Fruit fly (Drosophila melanogaster): ENCODE data around the gene RNaseX25.
A peak's percentile ranks its signal among the peaks of the same experiment; 100 is the strongest.

RNaseX25 gene

dm6 chr3L:7960707-7961695 lies 9.4 kb upstream of the RNaseX25 start (continued):
- TF ChIP-seq pho (GFP tag; optimal IDR thresholded peaks at IDR 0.05), result no peak
- TF ChIP-seq ems (GFP tag; optimal IDR thresholded peaks at IDR 0.05), result no peak
- no peak for TF ChIP-seq CG30020 (tag; optimal IDR thresholded peaks at IDR 0.05)
- no peak for TF ChIP-seq CG9437 (GFP tag; optimal IDR thresholded peaks at IDR 0.05)
- no peak for TF ChIP-seq abd-A (tag; optimal IDR thresholded peaks at IDR 0.05)
- TF ChIP-seq BEAF-32 (GFP tag; optimal IDR thresholded peaks at IDR 0.05), result no peak
- no peak for TF ChIP-seq CG7786 (GFP tag; optimal IDR thresholded peaks at IDR 0.05)
- no peak for TF ChIP-seq tx (GFP tag; optimal IDR thresholded peaks at IDR 0.05)
- TF ChIP-seq sens (GFP tag), result peak; percentile 73
- TF ChIP-seq Bteb2 (GFP tag; optimal IDR thresholded peaks at IDR 0.05), result no peak
- TF ChIP-seq Sry-δ (GFP tag; optimal IDR thresholded peaks at IDR 0.05), result no peak
- TF ChIP-seq jigr1 (GFP tag; IDR thresholded peaks at IDR 0.05), result no peak
- no peak for TF ChIP-seq E2f2 (GFP tag; IDR thresholded peaks at IDR 0.05)
- TF ChIP-seq Neu2 (GFP tag; optimal IDR thresholded peaks at IDR 0.05; ENCODE audit: borderline replicate concordance), result no peak
- TF ChIP-seq zfh1 (GFP tag; IDR thresholded peaks at IDR 0.05), result peak; percentile 52; the same call in 2 of the 3 replicates
- TF ChIP-seq CG6654 (GFP tag; optimal IDR thresholded peaks at IDR 0.05), result no peak
- TF ChIP-seq lab (GFP tag; optimal IDR thresholded peaks at IDR 0.05), result peak; percentile 13
- TF ChIP-seq Atf3 (GFP tag; optimal IDR thresholded peaks at IDR 0.05), result no peak
- TF ChIP-seq schlank (tag; optimal IDR thresholded peaks at IDR 0.05), result no peak
- TF ChIP-seq CG4617 (GFP tag; optimal IDR thresholded peaks at IDR 0.05; ENCODE audit: borderline replicate concordance), result no peak
- TF ChIP-seq Opbp (GFP tag; IDR thresholded peaks at IDR 0.05; ENCODE audit: partially characterized antibody), result no peak
- no peak for TF ChIP-seq CG3726 (GFP tag; IDR thresholded peaks at IDR 0.05)
- peak; percentile 11 for TF ChIP-seq wek (GFP tag; optimal IDR thresholded peaks at IDR 0.05)
- no peak for TF ChIP-seq CG1602 (GFP tag; optimal IDR thresholded peaks at IDR 0.05)
- TF ChIP-seq Doc3 (GFP tag; IDR thresholded peaks at IDR 0.05; ENCODE audit: partially characterized antibody), result no peak
- no peak for TF ChIP-seq slou (GFP tag; optimal IDR thresholded peaks at IDR 0.05)
- no peak for TF ChIP-seq CG5245 (GFP tag; optimal IDR thresholded peaks at IDR 0.05)
- TF ChIP-seq CG2202 (tag; optimal IDR thresholded peaks at IDR 0.05), result peak; percentile 63
- no peak for TF ChIP-seq CG11085 (GFP tag; IDR thresholded peaks at IDR 0.05)
- TF ChIP-seq CG14441 (GFP tag; IDR thresholded peaks at IDR 0.05), result no peak
- TF ChIP-seq CG17186 (GFP tag; optimal IDR thresholded peaks at IDR 0.05), result no peak
- no peak for TF ChIP-seq phol (tag; optimal IDR thresholded peaks at IDR 0.05)
- no peak for TF ChIP-seq CG11696 (GFP tag; IDR thresholded peaks at IDR 0.05)
- TF ChIP-seq Gug (GFP tag; IDR thresholded peaks at IDR 0.05), result no peak
- no peak for TF ChIP-seq CG8281 (tag; optimal IDR thresholded peaks at IDR 0.05)
- TF ChIP-seq CG33557 (GFP tag; optimal IDR thresholded peaks at IDR 0.05), result peak; percentile 52
- TF ChIP-seq hbn (GFP tag; IDR thresholded peaks at IDR 0.05; ENCODE audit: partially characterized antibody), result no peak
- no peak for TF ChIP-seq CG9215 (GFP tag; IDR thresholded peaks at IDR 0.05)
- no peak for TF ChIP-seq GATAe (GFP tag; conservative IDR thresholded peaks at IDR 0.05)
- TF ChIP-seq Xbp1 (GFP tag; optimal IDR thresholded peaks at IDR 0.05), result no peak
- TF ChIP-seq CG6254 (GFP tag; optimal IDR thresholded peaks at IDR 0.05), result no peak
- TF ChIP-seq gsb (GFP tag; IDR thresholded peaks at IDR 0.05), result no peak
- TF ChIP-seq CG7556 (GFP tag; optimal IDR thresholded peaks at IDR 0.05), result no peak
- TF ChIP-seq row (GFP tag; IDR thresholded peaks at IDR 0.05), result no peak
- TF ChIP-seq Lpt (GFP tag; optimal IDR thresholded peaks at IDR 0.05), result no peak
- no peak for TF ChIP-seq fd102C (GFP tag; optimal IDR thresholded peaks at IDR 0.05)
- peak; percentile 15 for TF ChIP-seq nau (GFP tag; optimal IDR thresholded peaks at IDR 0.05)
- no peak for TF ChIP-seq Rfx (GFP tag; IDR thresholded peaks at IDR 0.05)
- no peak for TF ChIP-seq en (GFP tag; optimal IDR thresholded peaks at IDR 0.05)

Measured in whole organism, embryonic.